Worm (Caenorhabditis elegans): ENCODE measurements around the gene ugt-50.
A peak's percentile ranks its signal among the peaks of the same experiment; 100 is the strongest.

The ugt-50 gene

ce11 chrX:12679603-12680002, 11.8 kb upstream of the ugt-50 start:
- TF ChIP-seq lin-11 (tag; optimal IDR thresholded peaks at IDR 0.05) (no peak), blmp-1 (tag; optimal IDR thresholded peaks at IDR 0.05; ENCODE audit: insufficient read depth) (peak; percentile 96), fos-1 (tag; optimal IDR thresholded peaks at IDR 0.05) (no peak), nhr-25 (tag; optimal IDR thresholded peaks at IDR 0.05) (peak; percentile 52), nhr-77 (tag; optimal IDR thresholded peaks at IDR 0.05) (no peak), C34F6.9 (tag; optimal IDR thresholded peaks at IDR 0.05) (no peak), F13H6.1 (tag; optimal IDR thresholded peaks at IDR 0.05) (no peak)

ce11 chrX:12687482-12687881, 3.9 kb upstream of the ugt-50 start:
- TF ChIP-seq lin-13 (GFP tag; optimal IDR thresholded peaks at IDR 0.05) (no peak), nhr-21 (tag; optimal IDR thresholded peaks at IDR 0.05) (no peak), gmeb-1 (tag; optimal IDR thresholded peaks at IDR 0.05) (no peak), lin-39 (tag; optimal IDR thresholded peaks at IDR 0.05) (no peak)

ce11 chrX:12688632-12689031, 2.7 kb upstream of the ugt-50 start:
- TF ChIP-seq alr-1 (tag; optimal IDR thresholded peaks at IDR 0.05), result no peak
- no peak for TF ChIP-seq unc-62 (GFP tag; optimal IDR thresholded peaks at IDR 0.05)
- TF ChIP-seq nhr-129 (tag; optimal IDR thresholded peaks at IDR 0.05), result no peak

- TF ChIP-seq alr-1 (tag; optimal IDR thresholded peaks at IDR 0.05) (no peak), sma-9 (GFP tag; optimal IDR thresholded peaks at IDR 0.05) (peak; percentile 63), sma-9 (tag; optimal IDR thresholded peaks at IDR 0.05) (no peak), ceh-16 (tag; optimal IDR thresholded peaks at IDR 0.05) (peak; percentile 6), lsy-2 (tag; optimal IDR thresholded peaks at IDR 0.05) (peak in 1 of 2 experiments; percentile 4), C34F6.9 (tag; optimal IDR thresholded peaks at IDR 0.05) (peak; percentile 29)
Measured at ce11 chrX:12689869-12690268, 1.5 kb upstream of the ugt-50 start.

ce11 chrX:12690346-12690745, 1.0 kb upstream of the ugt-50 start:
- no peak for TF ChIP-seq gmeb-1 (tag; optimal IDR thresholded peaks at IDR 0.05)
- TF ChIP-seq R02D3.7 (tag; optimal IDR thresholded peaks at IDR 0.05), result no peak
- TF ChIP-seq ama-1 (optimal IDR thresholded peaks at IDR 0.05), result no peak
- TF ChIP-seq mdl-1 (tag; optimal IDR thresholded peaks at IDR 0.05), result no peak
- no peak for TF ChIP-seq nhr-12 (tag; optimal IDR thresholded peaks at IDR 0.05)
- peak; percentile 39 for TF ChIP-seq lin-13 (GFP tag; optimal IDR thresholded peaks at IDR 0.05)
- TF ChIP-seq blmp-1 (tag; optimal IDR thresholded peaks at IDR 0.05; ENCODE audit: insufficient read depth), result no peak
- peak; percentile 10 for TF ChIP-seq C34F6.9 (tag; optimal IDR thresholded peaks at IDR 0.05)
- TF ChIP-seq nhr-10 (tag; optimal IDR thresholded peaks at IDR 0.05), result no peak
- no peak for TF ChIP-seq nhr-77 (tag; optimal IDR thresholded peaks at IDR 0.05)
- TF ChIP-seq nhr-237 (tag; optimal IDR thresholded peaks at IDR 0.05), result no peak
- no peak for TF ChIP-seq ceh-16 (tag; optimal IDR thresholded peaks at IDR 0.05)
- no peak for TF ChIP-seq ztf-11 (tag; optimal IDR thresholded peaks at IDR 0.05)
- TF ChIP-seq nhr-25 (tag; optimal IDR thresholded peaks at IDR 0.05), result no peak
- no peak for TF ChIP-seq nhr-21 (tag; optimal IDR thresholded peaks at IDR 0.05)
- TF ChIP-seq ztf-4 (tag; optimal IDR thresholded peaks at IDR 0.05), result no peak
- TF ChIP-seq crh-2 (tag; optimal IDR thresholded peaks at IDR 0.05), result peak; percentile 50
- no peak for TF ChIP-seq elt-1 (tag; optimal IDR thresholded peaks at IDR 0.05)
- peak; percentile 41 for TF ChIP-seq nhr-129 (tag; optimal IDR thresholded peaks at IDR 0.05)
- peak; percentile 58 for TF ChIP-seq alr-1 (tag; optimal IDR thresholded peaks at IDR 0.05)
- TF ChIP-seq sma-9 (GFP tag; optimal IDR thresholded peaks at IDR 0.05), result peak; percentile 49
- TF ChIP-seq sma-9 (tag; optimal IDR thresholded peaks at IDR 0.05), result no peak
- TF ChIP-seq unc-62 (GFP tag; optimal IDR thresholded peaks at IDR 0.05), result peak; percentile 91
- peak; percentile 55 for TF ChIP-seq egl-27 (tag; optimal IDR thresholded peaks at IDR 0.05)
- no peak for TF ChIP-seq unc-39 (tag; optimal IDR thresholded peaks at IDR 0.05)
- peak in 1 of 2 experiments; percentile 30 for TF ChIP-seq lsy-2 (tag; optimal IDR thresholded peaks at IDR 0.05)
- no peak for TF ChIP-seq nhr-11 (tag; optimal IDR thresholded peaks at IDR 0.05)
- no peak for TF ChIP-seq peb-1 (tag; optimal IDR thresholded peaks at IDR 0.05)
- TF ChIP-seq snpc-4 (tag; optimal IDR thresholded peaks at IDR 0.05), result no peak
- no peak for TF ChIP-seq sma-3 (GFP tag; optimal IDR thresholded peaks at IDR 0.05)
- no peak for TF ChIP-seq fos-1 (tag; optimal IDR thresholded peaks at IDR 0.05)
- TF ChIP-seq nhr-6 (tag; optimal IDR thresholded peaks at IDR 0.05), result no peak
- TF ChIP-seq lin-11 (tag; optimal IDR thresholded peaks at IDR 0.05), result no peak
- TF ChIP-seq nhr-23 (tag; optimal IDR thresholded peaks at IDR 0.05), result peak; percentile 19
- no peak for TF ChIP-seq mbf-1 (tag; optimal IDR thresholded peaks at IDR 0.05)
- TF ChIP-seq ZK546.5 (tag; optimal IDR thresholded peaks at IDR 0.05), result no peak
- peak; percentile 15 for TF ChIP-seq Y55F3AM.14 (GFP tag; optimal IDR thresholded peaks at IDR 0.05)
- TF ChIP-seq unc-55 (GFP tag; optimal IDR thresholded peaks at IDR 0.05), result peak; percentile 57
- TF ChIP-seq sem-4 (tag; optimal IDR thresholded peaks at IDR 0.05), result peak; percentile 0
- TF ChIP-seq ceh-82 (tag; optimal IDR thresholded peaks at IDR 0.05), result no peak
- no peak for TF ChIP-seq dmd-4 (tag; optimal IDR thresholded peaks at IDR 0.05)
- TF ChIP-seq aly-2 (tag; optimal IDR thresholded peaks at IDR 0.05), result no peak
- TF ChIP-seq skn-1 (tag; optimal IDR thresholded peaks at IDR 0.05), result no peak

All from whole organism, L2 larva.